Worm (Caenorhabditis elegans) whole organism, L1 larva: ENCODE measurements around the gene M01F1.8.
"Not testable (repeated sequence)": the region's sequence is repeated elsewhere in the genome, so short reads cannot be mapped to it uniquely, and the experiment has no call there.

ENCODE experiments used
- C34B4.2 ChIP-seq: sonication (generic microtip); optimal IDR thresholded peaks from 2 replicates; lab custom pipeline; 2017; ENCODE audit warnings: mild to moderate bottlenecking, missing genetic modification characterization, missing compliant biosample characterization
- F16B12.6 ChIP-seq: fragments of 150-350 bp; optimal IDR thresholded peaks from 2 replicates; lab custom pipeline; 2014; ENCODE audit warnings: missing biosample characterization, missing genetic modification characterization
- Y116A8C.19 ChIP-seq: sonication (generic microtip); optimal IDR thresholded peaks from 2 replicates; lab custom pipeline; 2016; ENCODE audit warnings: missing compliant biosample characterization, missing genetic modification characterization, borderline replicate concordance
- aha-1 ChIP-seq: fragments of 150-350 bp; optimal IDR thresholded peaks from 2 replicates; lab custom pipeline; 2014; ENCODE audit warnings: missing biosample characterization, missing genetic modification characterization
- blmp-1 ChIP-seq: fragments of 150-350 bp; optimal IDR thresholded peaks from 2 replicates; lab custom pipeline; 2014; ENCODE audit warnings: missing biosample characterization, missing genetic modification characterization
- ceh-63 ChIP-seq: fragments of 200-800 bp; sonication (Bioruptor generic); optimal IDR thresholded peaks from 2 replicates; lab custom pipeline; 2018; ENCODE audit warnings: mild to moderate bottlenecking, missing genetic modification characterization, missing compliant biosample characterization
- ceh-82 ChIP-seq, 3 experiments: fragments of 150-350 bp in 1 of 3; sonication (generic microtip) in 2 of 3; optimal IDR thresholded peaks; 2 replicates each; lab custom pipeline; 2014 to 2017; ENCODE audit warnings: missing biosample characterization in 3 of 3, missing genetic modification characterization in 3 of 3
- dpl-1 ChIP-seq, 3 experiments: fragments of 150-350 bp in 2 of 3; sonication (generic microtip) in 1 of 3; optimal IDR thresholded peaks; 2 replicates each; lab custom pipeline; 2014 to 2017; ENCODE audit warnings: missing biosample characterization in 3 of 3, missing genetic modification characterization in 3 of 3, missing genetic modification reagents in 3 of 3
- efl-1 ChIP-seq, 4 experiments: fragments of 150-350 bp; optimal IDR thresholded peaks in 3 of 4; peaks in 1 of 4; 1 replicate in 1 of 4; 2 replicates in 3 of 4; lab custom pipeline; 2014; ENCODE audit warnings: missing biosample characterization in 2 of 4, missing genetic modification characterization in 2 of 4, missing genetic modification reagents in 2 of 4
- elt-2 ChIP-seq: sonication (generic microtip); optimal IDR thresholded peaks from 2 replicates; lab custom pipeline; 2016; ENCODE audit warnings: missing genetic modification characterization, mild to moderate bottlenecking, inconsistent platforms, missing compliant biosample characterization, missing genetic modification reagents
- ets-5 ChIP-seq: fragments of 200-800 bp; sonication (Bioruptor generic); IDR thresholded peaks from 2 replicates; pipeline ENCODE4 v1.3.6; 2022; ENCODE audit warnings: missing genetic modification characterization, missing compliant biosample characterization
- grh-1 ChIP-seq: fragments of 200-800 bp; sonication (Bioruptor generic); IDR thresholded peaks from 2 replicates; pipeline ENCODE4 v1.3.6; 2022; ENCODE audit warnings: missing genetic modification reagents, missing genetic modification characterization, missing compliant biosample characterization
- hpl-2 ChIP-seq: fragments of 150-350 bp; optimal IDR thresholded peaks from 2 replicates; lab custom pipeline; 2014; ENCODE audit warnings: missing biosample characterization, missing genetic modification reagents, missing genetic modification characterization
- irx-1 ChIP-seq: sonication (generic microtip); optimal IDR thresholded peaks from 2 replicates; lab custom pipeline; 2016; ENCODE audit warnings: missing genetic modification characterization, missing compliant biosample characterization
- jun-1 ChIP-seq: fragments of 150-350 bp; optimal IDR thresholded peaks from 2 replicates; lab custom pipeline; 2014; ENCODE audit warnings: missing biosample characterization, missing genetic modification reagents, missing genetic modification characterization
- lin-13 ChIP-seq: fragments of 150-350 bp; optimal IDR thresholded peaks from 2 replicates; lab custom pipeline; 2014; ENCODE audit warnings: missing biosample characterization, missing genetic modification reagents, missing genetic modification characterization
- lin-15B ChIP-seq: fragments of 150-350 bp; sonication (generic microtip); optimal IDR thresholded peaks from 3 replicates; lab custom pipeline; 2014; ENCODE audit warnings: missing biosample characterization, missing genetic modification characterization
- lin-35 ChIP-seq, 2 experiments: fragments of 150-350 bp; optimal IDR thresholded peaks; 2 replicates each; lab custom pipeline; 2014; ENCODE audit warnings: missing biosample characterization in 2 of 2, missing genetic modification characterization in 2 of 2, missing genetic modification reagents in 2 of 2
- lin-39 ChIP-seq: fragments of 150-350 bp; optimal IDR thresholded peaks from 2 replicates; lab custom pipeline; 2014; ENCODE audit warnings: missing biosample characterization, missing genetic modification reagents, missing genetic modification characterization
- lsy-2 ChIP-seq, 2 experiments: fragments of 150-350 bp; optimal IDR thresholded peaks; 2 replicates each; lab custom pipeline; 2014; ENCODE audit warnings: missing biosample characterization in 2 of 2, missing genetic modification characterization in 2 of 2
- mab-9 ChIP-seq: fragments of 200-800 bp; sonication (Bioruptor generic); IDR thresholded peaks from 2 replicates; pipeline ENCODE4 v1.3.6; 2022; ENCODE audit warnings: missing genetic modification reagents, missing genetic modification characterization, missing compliant biosample characterization
- mdl-1 ChIP-seq, 2 experiments: fragments of 150-350 bp; optimal IDR thresholded peaks; 2 replicates each; lab custom pipeline; 2014 to 2017; ENCODE audit warnings: missing biosample characterization in 2 of 2, missing genetic modification characterization in 2 of 2, inconsistent platforms in 1 of 2
- nhr-11 ChIP-seq: fragments of 150-350 bp; optimal IDR thresholded peaks from 2 replicates; lab custom pipeline; 2014; ENCODE audit warnings: missing biosample characterization, missing genetic modification characterization
- nhr-12 ChIP-seq: sonication (generic microtip); optimal IDR thresholded peaks from 2 replicates; lab custom pipeline; 2017; ENCODE audit warnings: missing biosample characterization, missing genetic modification characterization
- nhr-19 ChIP-seq: fragments of 200-800 bp; sonication (Bioruptor generic); conservative IDR thresholded peaks from 2 replicates; pipeline ENCODE4 v1.3.6; 2022; ENCODE audit warnings: missing genetic modification characterization, missing compliant biosample characterization
- nhr-237 ChIP-seq: fragments of 150-350 bp; optimal IDR thresholded peaks from 2 replicates; lab custom pipeline; 2014; ENCODE audit warnings: missing biosample characterization, missing genetic modification characterization
- nhr-28 ChIP-seq: fragments of 150-350 bp; optimal IDR thresholded peaks from 2 replicates; lab custom pipeline; 2014; ENCODE audit warnings: missing biosample characterization, missing genetic modification characterization
- nhr-47 ChIP-seq: sonication (generic microtip); optimal IDR thresholded peaks from 2 replicates; lab custom pipeline; 2016; ENCODE audit warnings: mild to moderate bottlenecking, missing genetic modification characterization, moderate library complexity, missing compliant biosample characterization
- nhr-77 ChIP-seq: fragments of 150-350 bp; optimal IDR thresholded peaks from 2 replicates; lab custom pipeline; 2014; ENCODE audit warnings: missing biosample characterization, missing genetic modification characterization
- nhr-84 ChIP-seq: sonication (generic microtip); optimal IDR thresholded peaks from 2 replicates; lab custom pipeline; 2017; ENCODE audit warnings: missing biosample characterization, missing genetic modification characterization
- nhr-90 ChIP-seq: sonication (generic microtip); optimal IDR thresholded peaks from 2 replicates; lab custom pipeline; 2016; ENCODE audit warnings: mild to moderate bottlenecking, missing genetic modification characterization, missing compliant biosample characterization; ENCODE audit not compliant: poor library complexity
- pqm-1 ChIP-seq: sonication (generic microtip); optimal IDR thresholded peaks from 3 replicates; lab custom pipeline; 2017; ENCODE audit warnings: missing biosample characterization, missing genetic modification characterization
- rnt-1 ChIP-seq: sonication (generic microtip); optimal IDR thresholded peaks from 2 replicates; lab custom pipeline; 2016; ENCODE audit warnings: mild to moderate bottlenecking, missing genetic modification characterization, moderate library complexity, missing compliant biosample characterization
- snu-23 ChIP-seq: sonication (generic microtip); optimal IDR thresholded peaks from 2 replicates; lab custom pipeline; 2016; ENCODE audit warnings: missing genetic modification characterization, missing compliant biosample characterization
- sox-4 ChIP-seq: sonication (generic microtip); optimal IDR thresholded peaks from 2 replicates; lab custom pipeline; 2016; ENCODE audit warnings: missing genetic modification characterization, missing compliant biosample characterization
- sptf-1 ChIP-seq: fragments of 150-350 bp; optimal IDR thresholded peaks from 2 replicates; lab custom pipeline; 2014; ENCODE audit warnings: missing biosample characterization, missing genetic modification characterization
- tlp-1 ChIP-seq: fragments of 150-350 bp; optimal IDR thresholded peaks from 2 replicates; lab custom pipeline; 2014; ENCODE audit warnings: missing biosample characterization, missing genetic modification characterization
- unc-86 ChIP-seq: sonication (generic microtip); optimal IDR thresholded peaks from 2 replicates; lab custom pipeline; 2016; ENCODE audit warnings: missing genetic modification characterization, missing compliant biosample characterization
- unc-98 ChIP-seq: fragments of 200-800 bp; sonication (Bioruptor generic); IDR thresholded peaks from 2 replicates; pipeline ENCODE4 v1.3.6; 2022; ENCODE audit warnings: missing genetic modification characterization, missing compliant biosample characterization
- vab-15 ChIP-seq: sonication (generic microtip); optimal IDR thresholded peaks from 2 replicates; lab custom pipeline; 2017; ENCODE audit warnings: missing genotype, mild to moderate bottlenecking, missing genetic modification characterization, missing compliant biosample characterization
- ztf-4 ChIP-seq: fragments of 150-350 bp; optimal IDR thresholded peaks from 2 replicates; lab custom pipeline; 2014; ENCODE audit warnings: missing biosample characterization, missing genetic modification characterization

The M01F1.8 gene

DNA sequence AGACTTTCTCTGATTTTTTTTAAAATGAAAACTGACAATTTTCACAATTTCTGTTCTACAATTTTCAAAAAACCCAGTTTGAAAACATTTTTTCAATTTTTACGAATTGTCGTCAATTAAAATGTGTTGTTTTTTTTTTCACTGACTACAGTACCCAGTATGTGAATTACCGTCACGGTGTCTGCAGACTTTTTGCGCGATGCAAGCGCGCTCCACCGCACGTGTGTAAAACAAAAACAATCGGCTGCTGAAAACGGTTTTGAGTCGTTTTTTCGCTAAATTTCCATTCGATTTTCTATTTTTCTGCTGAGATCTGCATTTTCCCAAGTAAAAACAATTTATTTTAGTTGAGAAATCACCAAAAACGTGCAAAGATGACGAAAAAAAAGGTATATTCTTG is 46.1 kb downstream of the M01F1.8 start (continued):
- TF ChIP-seq lin-35 (GFP tag; optimal IDR thresholded peaks at IDR 0.05; lab: Kevin White, UChicago) = peak; percentile 93 to 97
- peak; percentile 96 for TF ChIP-seq jun-1
- TF ChIP-seq mdl-1 (tag; optimal IDR thresholded peaks at IDR 0.05; lab: Kevin White, UChicago) = peak in 1 of 2 experiments; percentile 94
- peak; percentile 97 for TF ChIP-seq mab-9
- TF ChIP-seq elt-2 = peak; percentile 94
- TF ChIP-seq sptf-1 (tag; lab: Kevin White, UChicago) = no peak
- peak; percentile 82; the same call in 1 of the 2 replicates for TF ChIP-seq unc-98 (GFP tag; lab: Robert Waterston, UW)
- no peak for TF ChIP-seq nhr-28
- TF ChIP-seq blmp-1 (tag; lab: Kevin White, UChicago) = peak; percentile 77
- TF ChIP-seq nhr-11 (tag; lab: Kevin White, UChicago) = peak; percentile 86
- TF ChIP-seq nhr-47 (tag; lab: Kevin White, UChicago) = peak; percentile 99
- TF ChIP-seq aha-1 (tag; lab: Kevin White, UChicago) = peak; percentile 83
- peak; percentile 99 for TF ChIP-seq nhr-77 (tag; lab: Kevin White, UChicago)
- TF ChIP-seq nhr-19 = peak; percentile 99
- peak; percentile 91 for TF ChIP-seq ztf-4 (tag; lab: Kevin White, UChicago)
- no peak for TF ChIP-seq nhr-12 (tag; lab: Kevin White, UChicago)
- TF ChIP-seq lin-13 (GFP tag; lab: Kevin White, UChicago) = peak; percentile 99
- TF ChIP-seq F16B12.6 (tag; lab: Kevin White, UChicago) = peak; percentile 100
- TF ChIP-seq irx-1 = peak; percentile 98
- peak; percentile 62 for TF ChIP-seq Y116A8C.19 (tag; lab: Kevin White, UChicago)
- peak; percentile 96 for TF ChIP-seq nhr-237
- TF ChIP-seq C34B4.2 (tag; lab: Kevin White, UChicago) = peak; percentile 60
- TF ChIP-seq tlp-1 (tag; lab: Kevin White, UChicago) = no peak
- TF ChIP-seq pqm-1 (tag; lab: Kevin White, UChicago) = no peak
- TF ChIP-seq lin-39 (tag; lab: Kevin White, UChicago) = peak; percentile 91
- peak; percentile 99 for TF ChIP-seq lin-15B (tag; lab: Kevin White, UChicago)
- TF ChIP-seq rnt-1 = peak; percentile 97
- TF ChIP-seq ets-5 (GFP tag; lab: Robert Waterston, UW) = no peak
- peak; percentile 92 for TF ChIP-seq nhr-84 (tag; lab: Kevin White, UChicago)
- peak; percentile 97 to 99 (median 98) for TF ChIP-seq ceh-82 (tag; optimal IDR thresholded peaks at IDR 0.05; lab: Kevin White, UChicago)
- peak; percentile 99 for TF ChIP-seq nhr-90 (tag; lab: Kevin White, UChicago)
- TF ChIP-seq snu-23 (GFP tag; lab: Kevin White, UChicago) = peak; percentile 99

DNA sequence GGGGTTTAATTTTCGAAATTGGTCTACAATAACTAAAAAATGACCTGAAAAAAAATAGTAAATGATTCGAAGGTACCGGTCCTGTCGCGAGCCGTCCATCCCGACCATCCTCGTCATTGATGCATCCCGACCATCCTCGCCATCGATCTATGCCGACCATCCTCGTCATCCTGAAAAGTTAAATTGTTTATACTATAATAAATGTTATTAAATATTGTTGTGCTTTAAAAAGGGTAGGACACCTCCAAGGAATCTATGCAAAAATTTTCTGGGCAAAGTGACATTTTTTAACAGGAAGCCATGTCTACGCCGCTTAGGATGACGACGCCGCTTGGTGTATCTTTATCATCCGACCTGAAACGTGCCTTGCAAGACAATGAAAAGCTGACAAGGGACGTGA is 48.3 kb downstream of the M01F1.8 start, which contains the start of gene C34C12.1:
Gene C34C12.1, plus strand, starts transcription at position 301 of the 400 bp plus-strand sequence.
- not testable (repeated sequence) for TF ChIP-seq nhr-12 (tag; lab: Kevin White, UChicago); vab-15 (tag; lab: Kevin White, UChicago); dpl-1 (GFP tag; optimal IDR thresholded peaks at IDR 0.05; lab: Kevin White, UChicago)

DNA sequence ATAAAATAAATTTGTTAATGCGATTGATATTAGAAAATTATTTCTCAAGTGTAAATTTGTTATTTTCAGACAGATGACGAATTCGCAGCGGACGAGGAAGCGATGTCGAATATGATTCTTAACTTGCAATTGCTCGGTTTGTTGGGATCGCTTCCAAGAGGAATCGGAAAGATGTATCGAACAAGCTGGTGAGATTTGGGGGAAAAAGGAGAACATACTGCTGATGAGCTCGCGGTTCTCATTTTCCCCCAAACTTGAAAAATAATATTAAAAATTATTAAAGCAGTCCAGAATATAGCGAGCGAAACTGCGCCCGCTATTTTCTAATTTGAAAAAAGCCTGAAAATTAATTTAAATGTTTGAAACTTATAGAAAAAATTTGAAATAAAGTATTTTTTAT is 48.9 kb downstream of the M01F1.8 start, which contains the start of gene C34C12.2:
Gene C34C12.2, plus strand, starts transcription at position 301 of the 400 bp plus-strand sequence.
- not testable (repeated sequence) for TF ChIP-seq ceh-63 (GFP tag; lab: Kevin White, UChicago); rnt-1; sox-4 (tag; lab: Kevin White, UChicago)

DNA sequence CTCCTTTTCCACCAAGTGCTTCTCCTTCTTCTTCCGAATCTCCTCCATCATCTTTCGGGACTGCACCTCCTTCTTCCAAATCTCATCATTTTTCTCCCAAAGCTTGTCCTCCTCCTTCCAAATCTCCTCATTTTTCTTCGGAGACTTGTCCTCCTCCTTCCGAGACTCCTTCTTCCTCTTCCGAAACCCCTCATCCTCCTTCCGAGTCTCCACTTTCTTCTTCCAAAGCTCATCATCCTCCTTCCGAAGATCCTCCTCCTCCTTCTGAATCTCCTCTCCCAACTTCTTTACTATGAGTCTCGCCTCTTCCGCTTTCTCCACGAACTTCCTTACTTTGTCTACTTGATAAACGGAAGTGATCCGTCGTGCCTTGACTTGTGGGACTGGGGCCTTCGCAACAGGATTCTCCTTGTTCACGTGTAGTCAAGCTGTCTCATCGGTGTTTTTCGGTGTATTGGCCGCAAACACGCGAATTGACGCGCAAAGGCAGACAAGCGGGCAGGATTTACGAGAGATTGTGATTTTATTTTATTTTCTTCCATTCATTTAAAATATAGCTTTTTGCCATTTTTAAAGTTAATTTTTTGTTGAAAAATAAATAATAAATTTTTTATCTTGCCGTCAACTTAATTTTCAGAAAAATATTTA is 49.7 kb downstream of the M01F1.8 start, which contains the start of the genes K01A11.3 and C34C12.12:
Gene K01A11.3, minus strand, starts transcription at position 51 of the 648 bp plus-strand sequence.
Gene C34C12.12, plus strand, starts transcription at position 632 of the 648 bp plus-strand sequence.
- TF ChIP-seq lsy-2 (tag; optimal IDR thresholded peaks at IDR 0.05; lab: Kevin White, UChicago) (peak in 1 of 2 experiments; percentile 26), grh-1 (GFP tag; lab: Robert Waterston, UW) (no peak), nhr-84 (tag; lab: Kevin White, UChicago) (no peak), nhr-237 (no peak), sptf-1 (tag; lab: Kevin White, UChicago) (no peak), unc-86 (tag; lab: Kevin White, UChicago) (no peak), F16B12.6 (tag; lab: Kevin White, UChicago) (peak; percentile 65), efl-1 (optimal IDR thresholded peaks at IDR 0.05; lab: Kevin White, UChicago) (peak in 1 of 2 experiments; percentile 22), efl-1 (GFP tag; optimal IDR thresholded peaks at IDR 0.05 in 1 of 2; lab: Kevin White, UChicago) (peak in 1 of 2 experiments; percentile 9), hpl-2 (GFP tag; lab: Kevin White, UChicago) (no peak)
